Fruit fly (Drosophila melanogaster) ovary, adult (tissue): ENCODE measurements around the gene CG3078.

ENCODE experiments used
- CG17801 ChIP-seq: fragments of 200-800 bp; optimal IDR thresholded peaks from 2 replicates; lab custom pipeline; 2019; ENCODE audit warnings: missing biosample characterization, mild to moderate bottlenecking, missing genetic modification characterization, moderate library complexity; ENCODE audit not compliant: partially characterized antibody

CG3078 gene

dm6 chrX:2259763-2260162 lies at the start of gene CG3078:
Gene CG3078, minus strand, starts transcription at chrX:2259863.
- TF ChIP-seq CG17801 (GFP tag; lab: Kevin White, UChicago), result no peak

dm6 chrX:2308403-2308965 lies 48.8 kb upstream of the CG3078 start:
- TF ChIP-seq CG17801 (GFP tag; lab: Kevin White, UChicago), result no peak

- TF ChIP-seq CG17801 (GFP tag; lab: Kevin White, UChicago), result no peak
Measured at dm6 chrX:2307564-2307963, 47.9 kb upstream of the CG3078 start.

- no peak for TF ChIP-seq CG17801 (GFP tag; lab: Kevin White, UChicago)
Measured at dm6 chrX:2306760-2307159, 47.1 kb upstream of the CG3078 start.

dm6 chrX:2306307-2306706 lies 46.6 kb upstream of the CG3078 start:
- TF ChIP-seq CG17801 (GFP tag; lab: Kevin White, UChicago), result no peak

dm6 chrX:2305842-2306300 lies 46.2 kb upstream of the CG3078 start:
- peak; percentile 69 for TF ChIP-seq CG17801 (GFP tag; lab: Kevin White, UChicago)

dm6 chrX:2305281-2305680 lies 45.6 kb upstream of the CG3078 start:
- no peak for TF ChIP-seq CG17801 (GFP tag; lab: Kevin White, UChicago)

- TF ChIP-seq CG17801 (GFP tag; lab: Kevin White, UChicago), result no peak
Measured at dm6 chrX:2304514-2305235, 45.0 kb upstream of the CG3078 start.

- peak; percentile 94 for TF ChIP-seq CG17801 (GFP tag; lab: Kevin White, UChicago)
Measured at dm6 chrX:2303771-2304513, 44.3 kb upstream of the CG3078 start.

- no peak for TF ChIP-seq CG17801 (GFP tag; lab: Kevin White, UChicago)
Measured at dm6 chrX:2302875-2303274, 43.2 kb upstream of the CG3078 start.

- peak; percentile 65 for TF ChIP-seq CG17801 (GFP tag; lab: Kevin White, UChicago)
Measured at dm6 chrX:2301613-2302522, 42.2 kb upstream of the CG3078 start.

dm6 chrX:2301069-2301508 lies 41.4 kb upstream of the CG3078 start:
- peak; percentile 76 for TF ChIP-seq CG17801 (GFP tag; lab: Kevin White, UChicago)

- peak; percentile 96 for TF ChIP-seq CG17801 (GFP tag; lab: Kevin White, UChicago)
Measured at dm6 chrX:2300293-2301068, 40.8 kb upstream of the CG3078 start.
